Fruit fly (Drosophila melanogaster) whole organism, embryonic: Measurements from ENCODE around the gene Hs2st.
A peak's percentile ranks its signal among the peaks of the same experiment; 100 is the strongest.

ENCODE experiments used
- Atf-2 ChIP-seq: fragments of 200-800 bp; sonication (Bioruptor generic); optimal IDR thresholded peaks from 2 replicates; lab custom pipeline; 2016; ENCODE audit warnings: missing biosample characterization, missing genetic modification characterization
- Bgb ChIP-seq: fragments of 200-800 bp; sonication (Bioruptor generic); IDR thresholded peaks from 2 replicates; pipeline ENCODE4 v1.3.6; 2022; ENCODE audit warnings: missing biosample characterization, missing genetic modification characterization; ENCODE audit not compliant: partially characterized antibody
- CG10209 ChIP-seq: fragments of 200-800 bp; sonication (Bioruptor generic); optimal IDR thresholded peaks from 3 replicates; lab custom pipeline; 2017; ENCODE audit warnings: missing biosample characterization, mild to moderate bottlenecking, missing genetic modification characterization, missing genetic modification reagents
- CG10462 ChIP-seq: fragments of 200-800 bp; sonication (Bioruptor generic); optimal IDR thresholded peaks from 2 replicates; lab custom pipeline; 2016; ENCODE audit warnings: missing biosample characterization, missing genetic modification characterization
- CG13287 ChIP-seq: fragments of 200-800 bp; sonication (Bioruptor generic); IDR thresholded peaks from 2 replicates; pipeline ENCODE4 v1.3.6; 2022; ENCODE audit warnings: missing biosample characterization, missing genetic modification characterization; ENCODE audit not compliant: partially characterized antibody
- CG13424 ChIP-seq: fragments of 200-800 bp; sonication (Bioruptor generic); optimal IDR thresholded peaks from 2 replicates; lab custom pipeline; 2019; ENCODE audit warnings: missing biosample characterization, mild to moderate bottlenecking, missing genetic modification characterization, moderate library complexity
- CG14667 ChIP-seq: fragments of 200-800 bp; sonication (Bioruptor generic); IDR thresholded peaks from 2 replicates; pipeline ENCODE4 v1.3.6; 2022; ENCODE audit warnings: missing biosample characterization, missing genetic modification characterization
- CG15696 ChIP-seq: fragments of 200-800 bp; sonication (Bioruptor generic); optimal IDR thresholded peaks from 2 replicates; lab custom pipeline; 2019; ENCODE audit warnings: missing biosample characterization, mild to moderate bottlenecking, missing genetic modification characterization, moderate library complexity
- CG1603 ChIP-seq: fragments of 200-800 bp; sonication (Bioruptor generic); optimal IDR thresholded peaks from 2 replicates; lab custom pipeline; 2019; ENCODE audit warnings: missing biosample characterization, mild to moderate bottlenecking, missing genetic modification characterization, moderate library complexity
- CG1647 ChIP-seq: fragments of 200-800 bp; sonication (Bioruptor generic); optimal IDR thresholded peaks from 3 replicates; lab custom pipeline; 2016; ENCODE audit warnings: missing biosample characterization, missing genetic modification characterization
- CG2199 ChIP-seq: fragments of 200-800 bp; sonication (Bioruptor generic); IDR thresholded peaks from 3 replicates; pipeline ENCODE4 v1.3.6; 2022; ENCODE audit warnings: missing biosample characterization, missing genetic modification characterization
- CG2875 ChIP-seq: fragments of 200-800 bp; sonication (Bioruptor generic); optimal IDR thresholded peaks from 2 replicates; lab custom pipeline; 2017; ENCODE audit warnings: missing biosample characterization, mild to moderate bottlenecking, missing genetic modification characterization, missing genetic modification reagents
- CG31224 ChIP-seq: fragments of 200-800 bp; sonication (Bioruptor generic); IDR thresholded peaks from 2 replicates; pipeline ENCODE4 v1.3.6; 2022; ENCODE audit warnings: missing biosample characterization, missing genetic modification characterization
- CG31365 ChIP-seq: fragments of 200-800 bp; sonication (Bioruptor generic); optimal IDR thresholded peaks from 2 replicates; lab custom pipeline; 2018; ENCODE audit warnings: missing biosample characterization, mild to moderate bottlenecking, missing genetic modification characterization
- CG3281 ChIP-seq: fragments of 200-800 bp; sonication (Bioruptor generic); optimal IDR thresholded peaks from 3 replicates; lab custom pipeline; 2017; ENCODE audit warnings: missing biosample characterization, mild to moderate bottlenecking, missing genetic modification characterization
- CG3407 ChIP-seq: fragments of 200-800 bp; sonication (Bioruptor generic); optimal IDR thresholded peaks from 2 replicates; lab custom pipeline; 2018; ENCODE audit warnings: missing biosample characterization, mild to moderate bottlenecking, missing genetic modification characterization
- CG7786 ChIP-seq: fragments of 200-800 bp; sonication (Bioruptor generic); optimal IDR thresholded peaks from 2 replicates; lab custom pipeline; 2016; ENCODE audit warnings: missing biosample characterization, missing genetic modification characterization
- CG7928 ChIP-seq: fragments of 200-800 bp; sonication (Bioruptor generic); optimal IDR thresholded peaks from 2 replicates; lab custom pipeline; 2017; ENCODE audit warnings: missing biosample characterization, mild to moderate bottlenecking, missing genetic modification characterization
- CG8478 ChIP-seq: fragments of >200 bp; optimal IDR thresholded peaks from 2 replicates; lab custom pipeline; 2018
- CG8944 ChIP-seq: fragments of 200-800 bp; sonication (Bioruptor generic); optimal IDR thresholded peaks from 3 replicates; lab custom pipeline; 2016; ENCODE audit warnings: missing biosample characterization, missing genetic modification characterization
- CG9817 ChIP-seq: fragments of 200-800 bp; sonication (Bioruptor generic); optimal IDR thresholded peaks from 2 replicates; lab custom pipeline; 2018; ENCODE audit warnings: missing biosample characterization, mild to moderate bottlenecking, missing genetic modification characterization, moderate library complexity
- CTCF ChIP-seq: fragments of 200-800 bp; sonication (Bioruptor generic); optimal IDR thresholded peaks from 2 replicates; lab custom pipeline; 2017; ENCODE audit warnings: missing biosample characterization, mild to moderate bottlenecking, missing genetic modification characterization, moderate library complexity
- HLH4C ChIP-seq: fragments of 200-800 bp; sonication (Bioruptor generic); IDR thresholded peaks from 3 replicates; pipeline ENCODE4 v1.3.6; 2022; ENCODE audit warnings: missing biosample characterization, missing genetic modification characterization; ENCODE audit not compliant: partially characterized antibody
- Kr ChIP-seq: fragments of 200-800 bp; sonication (Bioruptor generic); optimal IDR thresholded peaks from 2 replicates; lab custom pipeline; 2017; ENCODE audit warnings: missing biosample characterization, mild to moderate bottlenecking, missing genetic modification characterization
- Mrtf ChIP-seq: fragments of 200-800 bp; sonication (Bioruptor generic); IDR thresholded peaks from 3 replicates; pipeline ENCODE4 v1.3.6; 2022; ENCODE audit warnings: missing biosample characterization, missing genetic modification characterization
- Taf1 ChIP-seq: fragments of 200-800 bp; sonication (Bioruptor generic); IDR thresholded peaks from 2 replicates; pipeline ENCODE4 v1.3.6; 2022; ENCODE audit warnings: missing biosample characterization, missing genetic modification characterization
- Xrp1 ChIP-seq: fragments of 200-800 bp; sonication (Bioruptor generic); IDR thresholded peaks from 2 replicates; pipeline ENCODE4 v1.3.6; 2022; ENCODE audit warnings: missing biosample characterization, missing genetic modification characterization
- aop ChIP-seq: fragments of 200-800 bp; sonication (Bioruptor generic); IDR thresholded peaks from 2 replicates; pipeline ENCODE4 v1.3.6; 2022; ENCODE audit warnings: missing biosample characterization, missing genetic modification characterization
- ap ChIP-seq: fragments of 200-800 bp; sonication (Bioruptor generic); IDR thresholded peaks from 2 replicates; pipeline ENCODE4 v1.3.6; 2022; ENCODE audit warnings: missing biosample characterization, missing genetic modification characterization
- caup ChIP-seq: fragments of 200-800 bp; sonication (Bioruptor generic); optimal IDR thresholded peaks from 3 replicates; lab custom pipeline; 2017; ENCODE audit warnings: missing biosample characterization, mild to moderate bottlenecking, missing genetic modification characterization, moderate library complexity; ENCODE audit not compliant: severe bottlenecking
- cg ChIP-seq: fragments of 200-800 bp; sonication (Bioruptor generic); optimal IDR thresholded peaks from 3 replicates; lab custom pipeline; 2019; ENCODE audit warnings: missing biosample characterization, mild to moderate bottlenecking, missing genetic modification characterization, moderate library complexity
- chinmo ChIP-seq: fragments of 200-800 bp; sonication (Bioruptor generic); IDR thresholded peaks from 4 replicates; pipeline ENCODE4 v1.3.6; 2022; ENCODE audit warnings: missing biosample characterization, missing genetic modification characterization; ENCODE audit not compliant: partially characterized antibody
- corto ChIP-seq: fragments of 200-800 bp; sonication (Bioruptor generic); optimal IDR thresholded peaks from 2 replicates; lab custom pipeline; 2016; ENCODE audit warnings: missing biosample characterization, mild to moderate bottlenecking, missing genetic modification characterization, moderate library complexity
- disco-r ChIP-seq: fragments of 200-800 bp; sonication (Bioruptor generic); optimal IDR thresholded peaks from 2 replicates; lab custom pipeline; 2016; ENCODE audit warnings: missing biosample characterization, missing genetic modification characterization
- emc ChIP-seq: fragments of 200-800 bp; sonication (Bioruptor generic); optimal IDR thresholded peaks from 2 replicates; lab custom pipeline; 2016; ENCODE audit warnings: missing biosample characterization, missing genetic modification characterization
- gce ChIP-seq: fragments of 200-800 bp; sonication (Bioruptor generic); IDR thresholded peaks from 3 replicates; pipeline ENCODE4 v1.3.6; 2022; ENCODE audit warnings: missing biosample characterization, missing genetic modification characterization
- gcm ChIP-seq: fragments of 200-800 bp; sonication (Bioruptor generic); optimal IDR thresholded peaks from 2 replicates; lab custom pipeline; 2019; ENCODE audit warnings: missing biosample characterization, mild to moderate bottlenecking, missing genetic modification characterization, moderate library complexity
- gsb-n ChIP-seq: fragments of 200-800 bp; sonication (Bioruptor generic); optimal IDR thresholded peaks from 3 replicates; lab custom pipeline; 2018; ENCODE audit warnings: missing biosample characterization, mild to moderate bottlenecking, missing genetic modification characterization
- hbn ChIP-seq: fragments of 200-800 bp; sonication (Bioruptor generic); IDR thresholded peaks from 2 replicates; pipeline ENCODE4 v1.3.6; 2022; ENCODE audit warnings: missing biosample characterization, missing genetic modification characterization; ENCODE audit not compliant: partially characterized antibody
- inv ChIP-seq: fragments of 200-800 bp; sonication (Bioruptor generic); IDR thresholded peaks from 2 replicates; pipeline ENCODE4 v1.3.6; 2022; ENCODE audit warnings: missing biosample characterization, missing genetic modification characterization; ENCODE audit not compliant: partially characterized antibody
- kay ChIP-seq: fragments of 200-800 bp; sonication (Bioruptor generic); optimal IDR thresholded peaks from 2 replicates; lab custom pipeline; 2016; ENCODE audit warnings: missing biosample characterization, missing genetic modification characterization
- lola ChIP-seq, 3 experiments: fragments of >200 bp in 2 of 3; fragments of 200-800 bp in 1 of 3; sonication (Bioruptor generic) in 1 of 3; optimal IDR thresholded peaks; 2 replicates each; lab custom pipeline; 2017 to 2019; ENCODE audit warnings: missing biosample characterization in 3 of 3, missing genetic modification characterization in 3 of 3, mild to moderate bottlenecking in 1 of 3, moderate library complexity in 1 of 3
- nau ChIP-seq: fragments of 200-800 bp; sonication (Bioruptor generic); optimal IDR thresholded peaks from 3 replicates; lab custom pipeline; 2017; ENCODE audit warnings: missing biosample characterization, mild to moderate bottlenecking, missing genetic modification characterization, missing genetic modification reagents
- pb ChIP-seq: fragments of 200-800 bp; sonication (Bioruptor generic); optimal IDR thresholded peaks from 3 replicates; lab custom pipeline; 2016; ENCODE audit warnings: missing biosample characterization, missing genetic modification characterization
- ranshi ChIP-seq: fragments of 200-800 bp; sonication (Bioruptor generic); IDR thresholded peaks from 2 replicates; pipeline ENCODE4 v1.3.6; 2022; ENCODE audit warnings: missing biosample characterization, missing genetic modification characterization
- so ChIP-seq: fragments of 200-800 bp; sonication (Bioruptor generic); IDR thresholded peaks from 3 replicates; pipeline ENCODE4 v1.3.6; 2022; ENCODE audit warnings: missing biosample characterization, missing genetic modification characterization
- tgo ChIP-seq: fragments of 200-800 bp; sonication (Bioruptor generic); IDR thresholded peaks from 3 replicates; pipeline ENCODE4 v1.3.6; 2022; ENCODE audit warnings: missing biosample characterization, missing genetic modification characterization
- trh ChIP-seq: fragments of 200-800 bp; sonication (Bioruptor generic); optimal IDR thresholded peaks from 2 replicates; lab custom pipeline; 2016; ENCODE audit warnings: missing biosample characterization, missing genetic modification characterization
- tup ChIP-seq: fragments of 200-800 bp; sonication (Bioruptor generic); optimal IDR thresholded peaks from 2 replicates; lab custom pipeline; 2016; ENCODE audit warnings: missing biosample characterization, mild to moderate bottlenecking, missing genetic modification characterization, moderate library complexity
- wor ChIP-seq: fragments of 200-800 bp; sonication (Bioruptor generic); IDR thresholded peaks from 2 replicates; pipeline ENCODE4 v1.3.6; 2022; ENCODE audit warnings: missing biosample characterization, missing genetic modification characterization
- zen2 ChIP-seq: fragments of 200-800 bp; sonication (Bioruptor generic); IDR thresholded peaks from 3 replicates; pipeline ENCODE4 v1.3.6; 2022; ENCODE audit warnings: missing biosample characterization, missing genetic modification characterization; ENCODE audit not compliant: partially characterized antibody

Hs2st gene

dm6 chr2L:19426330-19426781 lies 18.2 kb downstream of the Hs2st start, which contains the start of gene Pax (continued):
- TF ChIP-seq tgo (GFP tag; lab: Robert Waterston, UW) (no peak), emc (GFP tag; lab: Kevin White, UChicago) (no peak), gce (GFP tag; lab: Robert Waterston, UW) (no peak), nau (GFP tag; lab: Kevin White, UChicago) (no peak), caup (GFP tag; lab: Kevin White, UChicago) (no peak), CG9817 (tag; lab: Kevin White, UChicago) (no peak), CTCF (no peak), corto (GFP tag; lab: Kevin White, UChicago) (no peak), Xrp1 (GFP tag; lab: Robert Waterston, UW) (no peak), Atf-2 (no peak), gsb-n (no peak), tup (no peak), Taf1 (GFP tag; lab: Robert Waterston, UW) (no peak), CG31224 (GFP tag; lab: Robert Waterston, UW) (no peak), trh (no peak), CG10462 (GFP tag; lab: Kevin White, UChicago) (no peak), Bgb (GFP tag; lab: Robert Waterston, UW) (peak; percentile 96), HLH4C (peak; percentile 87), CG7786 (GFP tag; lab: Kevin White, UChicago) (no peak), zen2 (GFP tag; lab: Robert Waterston, UW) (peak; percentile 94), CG2875 (GFP tag; lab: Kevin White, UChicago) (no peak), Kr (GFP tag; lab: Kevin White, UChicago) (no peak), cg (peak; percentile 93), chinmo (peak; percentile 96), CG10209 (no peak), CG3407 (GFP tag; lab: Kevin White, UChicago) (no peak), CG7928 (no peak), so (no peak), kay (GFP tag; lab: Kevin White, UChicago) (peak; percentile 55), CG14667 (GFP tag; lab: Robert Waterston, UW) (no peak), CG1603 (tag; lab: Kevin White, UChicago) (peak; percentile 67), CG13424 (no peak), Mrtf (GFP tag; lab: Robert Waterston, UW) (no peak), gcm (no peak), CG13287 (GFP tag; lab: Robert Waterston, UW) (peak; percentile 98), CG15696 (tag; lab: Kevin White, UChicago) (no peak), ap (GFP tag; lab: Robert Waterston, UW) (no peak), CG1647 (GFP tag; lab: Kevin White, UChicago) (no peak), ranshi (no peak; the same call in 1 of the 2 replicates), wor (GFP tag; lab: Robert Waterston, UW) (no peak), disco-r (GFP tag; lab: Kevin White, UChicago) (no peak), lola (GFP tag; optimal IDR thresholded peaks at IDR 0.05; lab: Kevin White, UChicago) (no peak), hbn (GFP tag; lab: Robert Waterston, UW) (peak; percentile 98), pb (no peak), CG31365 (tag; lab: Kevin White, UChicago) (peak; percentile 75), CG8478 (lab: Kevin White, UChicago) (no peak), inv (GFP tag; lab: Robert Waterston, UW) (peak; percentile 93), CG3281 (GFP tag; lab: Kevin White, UChicago) (no peak), CG8944 (GFP tag; lab: Kevin White, UChicago) (no peak), CG2199 (GFP tag; lab: Robert Waterston, UW) (0 out of 3 replicates have a peak, but pooled peaks have one; percentile 32), aop (GFP tag; lab: Robert Waterston, UW) (no peak)
